Fruit fly (Drosophila melanogaster): ENCODE measurements around the gene msi.
A peak's percentile ranks its signal among the peaks of the same experiment; 100 is the strongest.

Gene msi

DNA sequence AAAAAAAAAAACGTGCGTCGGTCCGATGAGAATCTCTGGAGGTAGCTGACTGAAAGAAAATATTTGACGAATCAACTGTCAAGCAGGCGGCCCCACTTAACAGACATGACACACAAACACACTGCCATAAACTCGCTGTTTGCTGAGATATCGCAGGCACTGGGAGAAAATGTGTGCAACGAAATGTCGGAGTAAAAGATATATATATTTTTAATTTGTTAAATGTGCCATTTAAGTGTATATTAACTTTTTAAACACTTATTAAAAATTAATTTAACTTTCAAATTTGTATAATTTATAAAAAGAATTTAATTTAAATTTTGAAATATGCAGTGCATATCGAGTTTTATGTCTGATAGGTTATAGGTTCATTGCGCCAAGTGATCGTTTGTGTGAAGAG, 26.8 kb upstream of the msi start (continued):
- TF ChIP-seq Six4 (GFP tag; optimal IDR thresholded peaks at IDR 0.05), result peak; percentile 54
- peak; percentile 71; the same call in 1 of the 3 replicates for TF ChIP-seq CG34422 (GFP tag; IDR thresholded peaks at IDR 0.05)
- TF ChIP-seq tup (GFP tag; optimal IDR thresholded peaks at IDR 0.05), result peak; percentile 37
- peak; percentile 67 for TF ChIP-seq Asciz (GFP tag; optimal IDR thresholded peaks at IDR 0.05)
- peak; percentile 70; the same call in 1 of the 3 replicates for TF ChIP-seq ci (GFP tag; IDR thresholded peaks at IDR 0.05)
- peak; percentile 55; the same call in 1 of the 2 replicates for TF ChIP-seq CG14441 (GFP tag; IDR thresholded peaks at IDR 0.05)
- TF ChIP-seq CG17359 (tag; optimal IDR thresholded peaks at IDR 0.05), result peak; percentile 76
- peak; percentile 67 for TF ChIP-seq CG10979 (tag; optimal IDR thresholded peaks at IDR 0.05)
- TF ChIP-seq CG6254 (GFP tag; optimal IDR thresholded peaks at IDR 0.05), result peak; percentile 49
- no peak for TF ChIP-seq jing (GFP tag; optimal IDR thresholded peaks at IDR 0.05)
- TF ChIP-seq CG6689 (GFP tag; IDR thresholded peaks at IDR 0.05), result peak; percentile 62
- peak; percentile 75 for TF ChIP-seq unpg (GFP tag; optimal IDR thresholded peaks at IDR 0.05)
- TF ChIP-seq dimm (GFP tag; IDR thresholded peaks at IDR 0.05), result no peak
- TF ChIP-seq Taf1 (GFP tag; IDR thresholded peaks at IDR 0.05), result no peak
- TF ChIP-seq zf30C (GFP tag; optimal IDR thresholded peaks at IDR 0.05), result peak; percentile 62
- TF ChIP-seq CG8089 (GFP tag; optimal IDR thresholded peaks at IDR 0.05), result no peak
- TF ChIP-seq nerfin-1 (tag; optimal IDR thresholded peaks at IDR 0.05), result peak; percentile 3
- TF ChIP-seq CG3407 (GFP tag; optimal IDR thresholded peaks at IDR 0.05), result peak; percentile 46
- peak; percentile 65; the same call in 1 of the 2 replicates for TF ChIP-seq Rfx (GFP tag; IDR thresholded peaks at IDR 0.05)
- TF ChIP-seq CG17361 (GFP tag; IDR thresholded peaks at IDR 0.05), result peak; percentile 74
- TF ChIP-seq CG1024 (GFP tag; IDR thresholded peaks at IDR 0.05), result 0 out of 2 replicates have a peak, but pooled peaks have one; percentile 24
- peak; percentile 52; the same call in 2 of the 3 replicates for TF ChIP-seq Aef1 (GFP tag; IDR thresholded peaks at IDR 0.05)
- TF ChIP-seq CG4424 (GFP tag; optimal IDR thresholded peaks at IDR 0.05), result peak; percentile 42
- no peak for TF ChIP-seq TFAM (GFP tag; optimal IDR thresholded peaks at IDR 0.05)
- TF ChIP-seq stc (GFP tag; IDR thresholded peaks at IDR 0.05), result peak; percentile 59
- TF ChIP-seq Xrp1 (GFP tag; IDR thresholded peaks at IDR 0.05), result peak; percentile 84
- 0 out of 2 replicates have a peak, but pooled peaks have one; percentile 15 for TF ChIP-seq CG11696 (GFP tag; IDR thresholded peaks at IDR 0.05)
- TF ChIP-seq Med (GFP tag), result peak; percentile 54
- peak; percentile 33 for TF ChIP-seq kni (GFP tag; optimal IDR thresholded peaks at IDR 0.05)
- TF ChIP-seq Nf-YB (GFP tag; optimal IDR thresholded peaks at IDR 0.05), result peak; percentile 22
- TF ChIP-seq CG10959 (GFP tag; IDR thresholded peaks at IDR 0.05), result 0 out of 2 replicates have a peak, but pooled peaks have one; percentile 13
- TF ChIP-seq Nf-YC (tag; optimal IDR thresholded peaks at IDR 0.05), result peak; percentile 39
- TF ChIP-seq E2f1 (GFP tag; IDR thresholded peaks at IDR 0.05), result peak; percentile 45; the same call in 1 of the 2 replicates
- TF ChIP-seq CG4820 (GFP tag; optimal IDR thresholded peaks at IDR 0.05), result peak; percentile 56
- no peak for TF ChIP-seq Trl (optimal IDR thresholded peaks at IDR 0.05)
- TF ChIP-seq Trl (GFP tag; optimal IDR thresholded peaks at IDR 0.05), result no peak
- TF ChIP-seq CG12155 (GFP tag; optimal IDR thresholded peaks at IDR 0.05), result peak; percentile 5
- TF ChIP-seq PHDP (tag; optimal IDR thresholded peaks at IDR 0.05), result peak; percentile 61
- peak; percentile 79 for TF ChIP-seq Sox100B (GFP tag; optimal IDR thresholded peaks at IDR 0.05)
- peak; percentile 39 for TF ChIP-seq CG13775 (GFP tag; optimal IDR thresholded peaks at IDR 0.05)
- TF ChIP-seq CG10267 (tag; optimal IDR thresholded peaks at IDR 0.05), result peak; percentile 71
- TF ChIP-seq CG30403 (GFP tag; optimal IDR thresholded peaks at IDR 0.05), result peak; percentile 42
- TF ChIP-seq danr (GFP tag; IDR thresholded peaks at IDR 0.05), result peak; percentile 42; the same call in 1 of the 2 replicates
- peak; percentile 81 for TF ChIP-seq dmrt99B (tag; optimal IDR thresholded peaks at IDR 0.05)
- peak; percentile 18 for TF ChIP-seq CG9817 (tag; optimal IDR thresholded peaks at IDR 0.05)
- TF ChIP-seq ara (GFP tag; IDR thresholded peaks at IDR 0.05), result peak; percentile 61; the same call in 1 of the 2 replicates
- TF ChIP-seq tll (GFP tag; optimal IDR thresholded peaks at IDR 0.05), result no peak
- TF ChIP-seq Sox102F (GFP tag; optimal IDR thresholded peaks at IDR 0.05), result peak; percentile 56
- TF ChIP-seq twi (tag; optimal IDR thresholded peaks at IDR 0.05), result no peak
- TF ChIP-seq CG15011 (GFP tag; optimal IDR thresholded peaks at IDR 0.05), result peak; percentile 39
